Fruit fly (Drosophila melanogaster) whole organism, embryonic: Measurements from ENCODE around the gene CG14839.

Source experiments
- Abd-B ChIP-seq: fragments of 200-800 bp; sonication (Bioruptor generic); optimal IDR thresholded peaks from 2 replicates; lab custom pipeline; 2018; ENCODE audit warnings: missing biosample characterization, mild to moderate bottlenecking, missing genetic modification characterization, moderate library complexity
- B-H1 ChIP-seq: fragments of 200-800 bp; sonication (Bioruptor generic); IDR thresholded peaks from 3 replicates; pipeline ENCODE4 v1.3.6; 2022; ENCODE audit warnings: missing biosample characterization, missing genetic modification characterization
- Blimp-1 ChIP-seq: fragments of 200-800 bp; sonication (Bioruptor generic); optimal IDR thresholded peaks from 3 replicates; lab custom pipeline; 2018; ENCODE audit warnings: missing biosample characterization, missing genetic modification characterization, mild to moderate bottlenecking, moderate library complexity, missing genetic modification reagents
- Bteb2 ChIP-seq: fragments of 200-800 bp; sonication (Bioruptor generic); optimal IDR thresholded peaks from 2 replicates; lab custom pipeline; 2016; ENCODE audit warnings: missing biosample characterization, missing genetic modification characterization
- C15 ChIP-seq: fragments of 200-800 bp; sonication (Bioruptor generic); IDR thresholded peaks from 3 replicates; pipeline ENCODE4 v1.3.6; 2022; ENCODE audit warnings: missing biosample characterization, missing genetic modification characterization
- CG10565 ChIP-seq: fragments of 200-800 bp; sonication (Bioruptor generic); optimal IDR thresholded peaks from 3 replicates; lab custom pipeline; 2016; ENCODE audit warnings: missing biosample characterization, mild to moderate bottlenecking, missing genetic modification characterization
- CG11696 ChIP-seq: fragments of 200-800 bp; sonication (Bioruptor generic); IDR thresholded peaks from 2 replicates; pipeline ENCODE4 v1.3.6; 2022; ENCODE audit warnings: missing biosample characterization, missing genetic modification characterization
- CG12659 ChIP-seq: fragments of 200-800 bp; sonication (Bioruptor generic); optimal IDR thresholded peaks from 3 replicates; lab custom pipeline; 2017; ENCODE audit warnings: mild to moderate bottlenecking, missing biosample characterization, missing genetic modification reagents, missing genetic modification characterization
- CG13296 ChIP-seq: fragments of 200-800 bp; sonication (Bioruptor generic); optimal IDR thresholded peaks from 3 replicates; lab custom pipeline; 2018; ENCODE audit warnings: missing biosample characterization, mild to moderate bottlenecking, missing genetic modification characterization
- CG14050 ChIP-seq: fragments of 200-800 bp; sonication (Bioruptor generic); IDR thresholded peaks from 3 replicates; pipeline ENCODE4 v1.3.6; 2022; ENCODE audit warnings: missing biosample characterization, missing genetic modification characterization
- CG14965 ChIP-seq: fragments of 200-800 bp; sonication (Bioruptor generic); optimal IDR thresholded peaks from 2 replicates; lab custom pipeline; 2016; ENCODE audit warnings: missing biosample characterization, missing genetic modification characterization, borderline replicate concordance
- CG15269 ChIP-seq: fragments of 200-800 bp; sonication (Bioruptor generic); optimal IDR thresholded peaks from 2 replicates; lab custom pipeline; 2018; ENCODE audit warnings: missing biosample characterization, mild to moderate bottlenecking, missing genetic modification characterization, moderate library complexity
- CG17328 ChIP-seq: fragments of 200-800 bp; sonication (Bioruptor generic); IDR thresholded peaks from 2 replicates; pipeline ENCODE4 v1.3.6; 2022; ENCODE audit warnings: missing biosample characterization, missing genetic modification characterization
- CG17361 ChIP-seq: fragments of 200-800 bp; sonication (Bioruptor generic); IDR thresholded peaks from 3 replicates; pipeline ENCODE4 v1.3.6; 2022; ENCODE audit warnings: missing biosample characterization, missing genetic modification characterization
- CG2199 ChIP-seq: fragments of 200-800 bp; sonication (Bioruptor generic); IDR thresholded peaks from 3 replicates; pipeline ENCODE4 v1.3.6; 2022; ENCODE audit warnings: missing biosample characterization, missing genetic modification characterization
- CG2678 ChIP-seq: fragments of 200-800 bp; sonication (Bioruptor generic); optimal IDR thresholded peaks from 3 replicates; lab custom pipeline; 2019; ENCODE audit warnings: missing biosample characterization, mild to moderate bottlenecking, missing genetic modification characterization, moderate library complexity
- CG31224 ChIP-seq: fragments of 200-800 bp; sonication (Bioruptor generic); IDR thresholded peaks from 2 replicates; pipeline ENCODE4 v1.3.6; 2022; ENCODE audit warnings: missing biosample characterization, missing genetic modification characterization
- CG3407 ChIP-seq: fragments of 200-800 bp; sonication (Bioruptor generic); optimal IDR thresholded peaks from 2 replicates; lab custom pipeline; 2018; ENCODE audit warnings: missing biosample characterization, mild to moderate bottlenecking, missing genetic modification characterization
- CG3838 ChIP-seq: fragments of 200-800 bp; sonication (Bioruptor generic); optimal IDR thresholded peaks from 3 replicates; lab custom pipeline; 2016; ENCODE audit warnings: missing biosample characterization, missing genetic modification characterization
- CG4424 ChIP-seq: fragments of 200-800 bp; sonication (Bioruptor generic); optimal IDR thresholded peaks from 3 replicates; lab custom pipeline; 2016; ENCODE audit warnings: missing biosample characterization, missing genetic modification characterization
- CG4854 ChIP-seq: fragments of 200-800 bp; sonication (Bioruptor generic); optimal IDR thresholded peaks from 2 replicates; lab custom pipeline; 2016; ENCODE audit warnings: missing biosample characterization, missing genetic modification characterization, inconsistent platforms
- CG6654 ChIP-seq: fragments of 200-800 bp; sonication (Bioruptor generic); optimal IDR thresholded peaks from 2 replicates; lab custom pipeline; 2017; ENCODE audit warnings: missing biosample characterization, mild to moderate bottlenecking, missing genetic modification characterization
- CG6813 ChIP-seq: fragments of 200-800 bp; sonication (Bioruptor generic); optimal IDR thresholded peaks from 2 replicates; lab custom pipeline; 2017; ENCODE audit warnings: missing biosample characterization, missing genetic modification characterization, mild to moderate bottlenecking, moderate library complexity, missing genetic modification reagents
- CG8765 ChIP-seq: fragments of 200-800 bp; sonication (Bioruptor generic); IDR thresholded peaks from 2 replicates; pipeline ENCODE4 v1.3.6; 2022; ENCODE audit warnings: missing biosample characterization, missing genetic modification characterization
- D19A ChIP-seq: fragments of 200-800 bp; optimal IDR thresholded peaks from 3 replicates; lab custom pipeline; 2019; ENCODE audit warnings: missing biosample characterization, mild to moderate bottlenecking, missing genetic modification characterization, moderate library complexity
- Dfd ChIP-seq, 2 experiments: fragments of >200 bp; optimal IDR thresholded peaks; 2 replicates each; lab custom pipeline; 2017; ENCODE audit warnings: missing biosample characterization in 2 of 2, missing genetic modification characterization in 2 of 2
- Dp ChIP-seq: fragments of 200-800 bp; sonication (Bioruptor generic); optimal IDR thresholded peaks from 2 replicates; lab custom pipeline; 2018; ENCODE audit warnings: missing biosample characterization, mild to moderate bottlenecking, missing genetic modification characterization, moderate library complexity
- Drgx ChIP-seq: fragments of 200-800 bp; sonication (Bioruptor generic); IDR thresholded peaks from 2 replicates; pipeline ENCODE4 v1.3.6; 2022; ENCODE audit warnings: missing biosample characterization, missing genetic modification characterization
- ERR ChIP-seq: fragments of 200-800 bp; sonication (Bioruptor generic); optimal IDR thresholded peaks from 2 replicates; lab custom pipeline; 2016; ENCODE audit warnings: missing biosample characterization, missing genetic modification characterization
- Hand ChIP-seq: fragments of 200-800 bp; sonication (Bioruptor generic); optimal IDR thresholded peaks from 2 replicates; lab custom pipeline; 2017; ENCODE audit warnings: mild to moderate bottlenecking, missing biosample characterization, missing genetic modification reagents, missing genetic modification characterization
- HmgD ChIP-seq: fragments of 200-800 bp; sonication (Bioruptor generic); optimal IDR thresholded peaks from 3 replicates; lab custom pipeline; 2016; ENCODE audit warnings: missing biosample characterization, missing genetic modification characterization
- Hr39 ChIP-seq: fragments of >200 bp; optimal IDR thresholded peaks from 2 replicates; lab custom pipeline; 2017
- Hr51 ChIP-seq, 2 experiments: fragments of 200-800 bp; sonication (Bioruptor generic); optimal IDR thresholded peaks; 2 replicates in 1 of 2; 3 replicates in 1 of 2; lab custom pipeline; 2016 to 2018; ENCODE audit warnings: missing biosample characterization in 2 of 2, missing genetic modification characterization in 2 of 2, mild to moderate bottlenecking in 1 of 2, moderate library complexity in 1 of 2
- Lpt ChIP-seq: fragments of >200 bp; optimal IDR thresholded peaks from 2 replicates; lab custom pipeline; 2018; ENCODE audit warnings: missing biosample characterization, missing genetic modification characterization
- Max ChIP-seq: fragments of 200-800 bp; sonication (Bioruptor generic); optimal IDR thresholded peaks from 2 replicates; lab custom pipeline; 2016; ENCODE audit warnings: missing biosample characterization, mild to moderate bottlenecking, missing genetic modification characterization
- Med ChIP-seq: fragments of 200-800 bp; sonication (Bioruptor generic); peaks from one replicate; lab custom pipeline; 2016; ENCODE audit warnings: missing biosample characterization, missing genetic modification characterization, mild to moderate bottlenecking, inconsistent platforms, moderate library complexity
- Mrtf ChIP-seq: fragments of 200-800 bp; sonication (Bioruptor generic); IDR thresholded peaks from 3 replicates; pipeline ENCODE4 v1.3.6; 2022; ENCODE audit warnings: missing biosample characterization, missing genetic modification characterization
- Spps ChIP-seq: fragments of 200-800 bp; sonication (Bioruptor generic); optimal IDR thresholded peaks from 2 replicates; lab custom pipeline; 2018; ENCODE audit warnings: missing biosample characterization, mild to moderate bottlenecking, missing genetic modification characterization
- Sry-δ ChIP-seq: fragments of 200-800 bp; sonication (Bioruptor generic); optimal IDR thresholded peaks from 2 replicates; lab custom pipeline; 2016; ENCODE audit warnings: missing biosample characterization, missing genetic modification characterization
- ac ChIP-seq: fragments of 200-800 bp; sonication (Bioruptor generic); optimal IDR thresholded peaks from 3 replicates; lab custom pipeline; 2017; ENCODE audit warnings: missing biosample characterization, mild to moderate bottlenecking, missing genetic modification characterization
- ase ChIP-seq: fragments of 200-800 bp; sonication (Bioruptor generic); IDR thresholded peaks from 3 replicates; pipeline ENCODE4 v1.3.6; 2022; ENCODE audit warnings: missing biosample characterization, missing genetic modification characterization
- ems ChIP-seq: fragments of 200-800 bp; sonication (Bioruptor generic); optimal IDR thresholded peaks from 3 replicates; lab custom pipeline; 2016; ENCODE audit warnings: missing biosample characterization, missing genetic modification characterization
- grau ChIP-seq: fragments of 200-800 bp; optimal IDR thresholded peaks from 3 replicates; lab custom pipeline; 2019; ENCODE audit warnings: missing biosample characterization, mild to moderate bottlenecking, missing genetic modification characterization, moderate library complexity
- lmd ChIP-seq: fragments of 200-800 bp; sonication (Bioruptor generic); IDR thresholded peaks from 2 replicates; pipeline ENCODE4 v1.3.6; 2022; ENCODE audit warnings: missing biosample characterization, missing genetic modification characterization
- otp ChIP-seq: fragments of 200-800 bp; sonication (Bioruptor generic); IDR thresholded peaks from 3 replicates; pipeline ENCODE4, ENCODE4 v1.3.6; 2022; ENCODE audit warnings: missing biosample characterization, missing genetic modification characterization
- sd ChIP-seq: fragments of 200-800 bp; sonication (Bioruptor generic); optimal IDR thresholded peaks from 3 replicates; lab custom pipeline; 2018; ENCODE audit warnings: missing biosample characterization, mild to moderate bottlenecking, missing genetic modification characterization, moderate library complexity
- seq ChIP-seq: fragments of 200-800 bp; sonication (Bioruptor generic); IDR thresholded peaks from 2 replicates; pipeline ENCODE4 v1.3.6; 2022; ENCODE audit warnings: missing biosample characterization, missing genetic modification characterization
- slp2 ChIP-seq: fragments of 200-800 bp; sonication (Bioruptor generic); optimal IDR thresholded peaks from 2 replicates; lab custom pipeline; 2016; ENCODE audit warnings: missing biosample characterization, missing genetic modification characterization
- stc ChIP-seq: fragments of 200-800 bp; sonication (Bioruptor generic); IDR thresholded peaks from 2 replicates; pipeline ENCODE4 v1.3.6; 2022; ENCODE audit warnings: missing biosample characterization, missing genetic modification characterization
- unpg ChIP-seq: fragments of 200-800 bp; sonication (Bioruptor generic); optimal IDR thresholded peaks from 3 replicates; lab custom pipeline; 2018; ENCODE audit warnings: missing biosample characterization, mild to moderate bottlenecking, missing genetic modification characterization, moderate library complexity
- vfl ChIP-seq: fragments of 200-800 bp; sonication (Bioruptor generic); optimal IDR thresholded peaks from 2 replicates; lab custom pipeline; 2016; ENCODE audit warnings: missing biosample characterization, missing genetic modification characterization

Gene CG14839

DNA sequence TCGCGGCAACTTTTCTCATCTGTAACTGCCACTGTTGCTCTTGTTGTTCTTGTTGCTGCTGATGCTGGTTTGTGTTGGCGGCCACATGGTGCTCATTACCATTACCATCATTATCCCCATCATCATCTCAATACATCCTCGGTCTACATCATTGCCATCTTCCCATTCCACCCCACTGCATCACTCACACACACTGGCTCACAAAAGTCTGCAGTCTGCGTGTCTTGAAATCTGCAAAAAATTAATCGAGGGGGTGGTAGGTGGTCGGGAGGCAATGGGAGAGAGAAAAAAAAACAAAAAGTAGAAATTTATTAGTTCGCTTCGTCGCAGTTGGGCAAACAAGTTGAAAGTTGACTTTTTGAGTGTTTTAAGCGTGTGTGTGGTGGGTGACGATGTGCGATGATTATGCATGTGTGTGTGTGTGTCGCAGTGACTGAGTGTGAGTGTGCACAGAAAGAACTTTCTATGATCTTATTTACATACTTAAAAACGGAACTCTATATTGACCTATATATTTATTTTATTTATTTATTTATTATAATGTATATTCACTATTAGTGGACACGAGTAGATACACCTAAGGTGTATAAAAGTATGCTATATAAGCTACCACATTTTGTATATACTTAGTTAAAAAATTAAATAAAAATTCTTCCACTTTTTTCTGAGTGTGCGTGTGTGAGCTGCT is 17.3 kb downstream of the CG14839 start (continued):
- no peak for TF ChIP-seq sd (tag; lab: Kevin White, UChicago)
- no peak for TF ChIP-seq B-H1 (GFP tag; lab: Robert Waterston, UW)
- no peak for TF ChIP-seq Dp (GFP tag; lab: Kevin White, UChicago)
- TF ChIP-seq Bteb2: no peak
- TF ChIP-seq stc (GFP tag; lab: Robert Waterston, UW): peak; percentile 9; the same call in 1 of the 2 replicates
- 0 out of 2 replicates have a peak, but pooled peaks have one; percentile 29 for TF ChIP-seq CG17328 (GFP tag; lab: Robert Waterston, UW)
- TF ChIP-seq CG3407 (GFP tag; lab: Kevin White, UChicago): no peak
- TF ChIP-seq Abd-B: peak; percentile 10
- no peak for TF ChIP-seq ac (GFP tag; lab: Kevin White, UChicago)
- no peak for TF ChIP-seq ase (GFP tag; lab: Robert Waterston, UW)
- TF ChIP-seq otp: no peak
- TF ChIP-seq Mrtf (GFP tag; lab: Robert Waterston, UW): no peak
- no peak for TF ChIP-seq CG3838
- peak; percentile 10 for TF ChIP-seq CG12659 (GFP tag; lab: Kevin White, UChicago)
- no peak for TF ChIP-seq ERR (GFP tag; lab: Kevin White, UChicago)
- TF ChIP-seq C15: no peak
- peak; percentile 12 for TF ChIP-seq CG6813 (GFP tag; lab: Kevin White, UChicago)
- peak; percentile 39; the same call in 1 of the 3 replicates for TF ChIP-seq CG17361
- peak; percentile 51 for TF ChIP-seq grau (tag; lab: Kevin White, UChicago)
- no peak for TF ChIP-seq CG4854
- TF ChIP-seq CG8765: no peak
- TF ChIP-seq Max: peak; percentile 11
- TF ChIP-seq Drgx (GFP tag; lab: Robert Waterston, UW): 0 out of 2 replicates have a peak, but pooled peaks have one; percentile 41
- no peak for TF ChIP-seq CG6654 (GFP tag; lab: Kevin White, UChicago)
- TF ChIP-seq slp2: no peak
- TF ChIP-seq Hr39: no peak
- TF ChIP-seq Sry-δ (GFP tag; lab: Kevin White, UChicago): no peak
- 0 out of 2 replicates have a peak, but pooled peaks have one; percentile 19 for TF ChIP-seq lmd (GFP tag; lab: Robert Waterston, UW)
- TF ChIP-seq Med: peak; percentile 72
- TF ChIP-seq CG31224: no peak
- peak in 1 of 2 experiments; percentile 52 for TF ChIP-seq Hr51 (GFP tag; optimal IDR thresholded peaks at IDR 0.05; lab: Kevin White, UChicago)
- TF ChIP-seq vfl (GFP tag; lab: Kevin White, UChicago): no peak
- TF ChIP-seq CG11696 (GFP tag; lab: Robert Waterston, UW): no peak
- TF ChIP-seq Dfd (GFP tag; optimal IDR thresholded peaks at IDR 0.05; lab: Kevin White, UChicago): peak in 1 of 2 experiments; percentile 39
- peak; percentile 40 for TF ChIP-seq CG15269 (tag; lab: Kevin White, UChicago)
- TF ChIP-seq CG10565 (GFP tag; lab: Kevin White, UChicago): no peak
- no peak for TF ChIP-seq ems
- peak; percentile 13 for TF ChIP-seq CG4424 (GFP tag; lab: Kevin White, UChicago)
- no peak for TF ChIP-seq CG14050
- TF ChIP-seq CG14965 (GFP tag; lab: Kevin White, UChicago): no peak
- TF ChIP-seq Lpt: no peak
- TF ChIP-seq Spps (tag; lab: Kevin White, UChicago): no peak
- TF ChIP-seq D19A (tag; lab: Kevin White, UChicago): peak; percentile 43
- peak; percentile 65 for TF ChIP-seq CG2678 (tag; lab: Kevin White, UChicago)
- TF ChIP-seq seq (GFP tag; lab: Robert Waterston, UW): no peak
- TF ChIP-seq HmgD (GFP tag; lab: Kevin White, UChicago): no peak
- peak; percentile 2 for TF ChIP-seq unpg (GFP tag; lab: Kevin White, UChicago)
- TF ChIP-seq CG13296 (GFP tag; lab: Kevin White, UChicago): peak; percentile 17
- no peak for TF ChIP-seq Hand (GFP tag; lab: Kevin White, UChicago)
- TF ChIP-seq CG2199 (GFP tag; lab: Robert Waterston, UW): no peak
- peak; percentile 55 for TF ChIP-seq Blimp-1 (GFP tag; lab: Kevin White, UChicago)
